Worm (Caenorhabditis elegans): ENCODE measurements around the gene F53B1.2.

The F53B1.2 gene

ce11 chrX:2114171-2114570, 5.4 kb downstream of the F53B1.2 start:
- TF ChIP-seq nfya-1 (tag; optimal IDR thresholded peaks at IDR 0.05) (no peak), ceh-14 (tag; optimal IDR thresholded peaks at IDR 0.05) (no peak)

- TF ChIP-seq nfya-1 (tag; optimal IDR thresholded peaks at IDR 0.05) (peak; percentile 6), sdc-2 (tag; optimal IDR thresholded peaks at IDR 0.05) (peak; percentile 18), K09A11.1 (tag; optimal IDR thresholded peaks at IDR 0.05; ENCODE audit: insufficient read depth) (no peak)
Measured at ce11 chrX:2116304-2116867, 7.6 kb downstream of the F53B1.2 start.

ce11 chrX:2118162-2118561, 9.4 kb downstream of the F53B1.2 start, which contains the start of gene swip-10:
swip-10 (minus strand) TSS chrX:2118262.
- TF ChIP-seq T23F11.4 (GFP tag; optimal IDR thresholded peaks at IDR 0.05) = no peak
- TF ChIP-seq nhr-232 (tag; optimal IDR thresholded peaks at IDR 0.05) = no peak
- TF ChIP-seq Y22D7AL.16 (tag; optimal IDR thresholded peaks at IDR 0.05) = no peak
- no peak for TF ChIP-seq ahr-1 (tag; optimal IDR thresholded peaks at IDR 0.05)
- TF ChIP-seq elt-2 (tag; optimal IDR thresholded peaks at IDR 0.05) = no peak
- no peak for TF ChIP-seq ttx-3 (tag; optimal IDR thresholded peaks at IDR 0.05)
- no peak for TF ChIP-seq tbx-7 (tag; optimal IDR thresholded peaks at IDR 0.05)
- TF ChIP-seq K02D7.2 (tag; optimal IDR thresholded peaks at IDR 0.05) = no peak
- no peak for TF ChIP-seq mec-3 (tag; optimal IDR thresholded peaks at IDR 0.05; ENCODE audit: borderline replicate concordance)
- no peak for TF ChIP-seq pag-3 (tag; optimal IDR thresholded peaks at IDR 0.05; ENCODE audit: borderline replicate concordance)
- no peak for TF ChIP-seq pha-4 (tag; optimal IDR thresholded peaks at IDR 0.05)

- no peak for TF ChIP-seq pros-1 (tag; optimal IDR thresholded peaks at IDR 0.05)
- no peak for TF ChIP-seq fkh-10 (GFP tag; optimal IDR thresholded peaks at IDR 0.05)
- TF ChIP-seq fkh-6 (tag; optimal IDR thresholded peaks at IDR 0.05) = no peak
- TF ChIP-seq ceh-45 (GFP tag; IDR thresholded peaks at IDR 0.05) = no peak
- no peak for TF ChIP-seq elt-2 (tag; optimal IDR thresholded peaks at IDR 0.05)
- TF ChIP-seq lin-11 (tag; optimal IDR thresholded peaks at IDR 0.05) = no peak
- no peak for TF ChIP-seq gmeb-2 (tag; optimal IDR thresholded peaks at IDR 0.05)
- TF ChIP-seq hlh-13 (GFP tag; optimal IDR thresholded peaks at IDR 0.05) = no peak
- TF ChIP-seq hlh-15 (tag; optimal IDR thresholded peaks at IDR 0.05) = no peak
- no peak for TF ChIP-seq ztf-16 (tag; optimal IDR thresholded peaks at IDR 0.05)
- TF ChIP-seq ceh-14 (tag; optimal IDR thresholded peaks at IDR 0.05) = no peak
- TF ChIP-seq ceh-2 (tag; optimal IDR thresholded peaks at IDR 0.05) = no peak
- TF ChIP-seq npax-4 (tag; optimal IDR thresholded peaks at IDR 0.05) = no peak
- no peak for TF ChIP-seq pag-3 (tag; optimal IDR thresholded peaks at IDR 0.05; ENCODE audit: borderline replicate concordance)
- no peak for TF ChIP-seq ref-2 (tag; optimal IDR thresholded peaks at IDR 0.05)
- no peak for TF ChIP-seq elt-4 (tag; optimal IDR thresholded peaks at IDR 0.05)
- TF ChIP-seq zip-5 (tag; optimal IDR thresholded peaks at IDR 0.05) = no peak
Measured at ce11 chrX:2120961-2121360, 12.2 kb downstream of the F53B1.2 start, which contains the start of gene gpa-5. gpa-5 (minus strand) TSS chrX:2121061.

- TF ChIP-seq ets-4 (tag; optimal IDR thresholded peaks at IDR 0.05) (no peak), ceh-48 (tag; optimal IDR thresholded peaks at IDR 0.05) (no peak), ceh-19 (GFP tag; optimal IDR thresholded peaks at IDR 0.05) (no peak), unc-3 (GFP tag; conservative IDR thresholded peaks at IDR 0.05) (no peak), unc-3 (tag; optimal IDR thresholded peaks at IDR 0.05) (no peak), lin-11 (tag; optimal IDR thresholded peaks at IDR 0.05) (no peak), madf-2 (tag; optimal IDR thresholded peaks at IDR 0.05) (no peak), fax-1 (tag; optimal IDR thresholded peaks at IDR 0.05) (no peak)
Measured at ce11 chrX:2130141-2130540, 21.4 kb downstream of the F53B1.2 start, which contains the start of gene F53B1.8. F53B1.8 (minus strand) TSS chrX:2130241.

Measured in whole organism, late embryonic.